Worm (Caenorhabditis elegans): ENCODE measurements around the gene scl-2.

DNA sequence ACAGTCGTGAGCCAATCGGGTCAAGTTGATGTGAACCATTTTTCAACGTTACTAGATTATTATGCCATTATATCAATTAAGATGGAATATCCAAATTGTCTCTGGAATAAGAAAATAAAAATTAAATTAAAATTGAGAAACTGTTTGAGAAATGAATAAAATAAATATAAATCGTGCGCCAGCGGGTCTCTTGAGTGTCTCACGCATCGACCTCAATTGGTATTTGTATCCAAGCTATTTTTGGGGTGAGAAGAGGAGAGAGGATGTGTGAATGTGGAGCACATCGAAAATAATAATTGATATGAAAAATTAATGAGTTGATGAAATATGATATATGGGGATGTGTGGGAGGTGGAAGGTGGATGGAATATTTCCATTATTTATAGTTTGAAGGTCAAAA is 18.6 kb upstream of the scl-2 start, which contains the start of gene F49E11.2:
- TF ChIP-seq flt-1 (GFP tag; IDR thresholded peaks at IDR 0.05) (no peak), klf-2 (GFP tag; conservative IDR thresholded peaks at IDR 0.05) (no peak), ztf-29 (GFP tag; IDR thresholded peaks at IDR 0.05) (no peak), cog-1 (tag; optimal IDR thresholded peaks at IDR 0.05) (no peak)
